Worm (Caenorhabditis elegans): ENCODE measurements around the gene F11G11.5.

F11G11.5 gene

DNA sequence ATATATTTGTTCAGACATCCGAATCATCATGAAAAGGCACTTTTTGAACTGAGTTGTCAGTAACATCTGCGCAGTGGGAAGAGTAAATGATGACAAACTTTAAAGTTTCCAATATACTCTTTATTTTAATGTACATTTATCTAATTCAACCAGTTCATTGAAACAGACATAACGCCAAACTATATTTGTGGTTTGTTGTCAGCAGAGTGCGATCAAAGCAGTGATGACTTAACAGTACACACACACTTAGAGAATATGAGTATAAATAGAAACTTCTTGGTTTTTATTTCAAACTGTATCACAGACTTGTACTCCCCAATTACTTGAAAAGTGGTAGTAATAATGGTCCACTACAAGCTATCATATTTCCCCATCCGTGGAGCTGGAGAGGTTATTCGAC, 25.7 kb downstream of the F11G11.5 start, which contains the start of gene gst-8:
TSS of gene gst-8 (plus strand) at position 301 of the 400 bp plus-strand sequence.
- TF ChIP-seq ceh-83 (GFP tag; optimal IDR thresholded peaks at IDR 0.05): no peak
- TF ChIP-seq nhr-237 (tag; optimal IDR thresholded peaks at IDR 0.05): no peak
- no peak for TF ChIP-seq flh-1 (GFP tag; optimal IDR thresholded peaks at IDR 0.05)
- TF ChIP-seq mep-1 (tag; optimal IDR thresholded peaks at IDR 0.05): no peak
- TF ChIP-seq nhr-76 (tag; optimal IDR thresholded peaks at IDR 0.05): no peak
- TF ChIP-seq unc-120 (tag; optimal IDR thresholded peaks at IDR 0.05; ENCODE audit: poor library complexity, severe bottlenecking): no peak
- TF ChIP-seq ham-2 (GFP tag; optimal IDR thresholded peaks at IDR 0.05): no peak
- no peak for TF ChIP-seq ceh-43 (GFP tag; optimal IDR thresholded peaks at IDR 0.05)
- no peak for TF ChIP-seq hlh-1 (tag; optimal IDR thresholded peaks at IDR 0.05)

DNA sequence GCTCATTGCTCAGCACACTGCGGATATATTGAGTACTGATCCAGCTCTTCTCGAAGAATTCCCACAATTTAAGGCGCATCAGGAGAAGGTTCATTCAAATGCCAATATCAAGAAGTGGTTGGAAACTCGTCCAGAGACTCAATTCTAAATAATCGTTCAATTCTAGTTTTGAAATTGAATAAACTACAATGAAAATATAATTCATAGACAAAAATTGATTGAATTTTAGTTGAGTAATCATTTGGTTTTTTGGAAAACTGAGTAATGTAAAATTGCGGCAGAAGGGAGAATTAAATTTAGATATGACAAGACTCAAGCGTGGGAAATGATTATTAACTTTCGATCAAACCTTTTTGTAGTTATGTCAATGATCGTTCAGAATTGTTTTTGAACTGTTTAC, 26.7 kb downstream of the F11G11.5 start:
- no peak for TF ChIP-seq lin-13 (tag; optimal IDR thresholded peaks at IDR 0.05)
- TF ChIP-seq nhr-76 (tag; optimal IDR thresholded peaks at IDR 0.05): no peak
- TF ChIP-seq nhr-2 (tag; optimal IDR thresholded peaks at IDR 0.05): no peak
- TF ChIP-seq nhr-28 (tag; optimal IDR thresholded peaks at IDR 0.05): no peak
- no peak for TF ChIP-seq ceh-83 (GFP tag; optimal IDR thresholded peaks at IDR 0.05)
- TF ChIP-seq sptf-1 (tag; optimal IDR thresholded peaks at IDR 0.05): no peak
- no peak for TF ChIP-seq mep-1 (tag; optimal IDR thresholded peaks at IDR 0.05)
- TF ChIP-seq lin-32 (GFP tag; optimal IDR thresholded peaks at IDR 0.05): no peak
- TF ChIP-seq ceh-39 (tag; optimal IDR thresholded peaks at IDR 0.05): no peak
- no peak for TF ChIP-seq sem-2 (GFP tag; optimal IDR thresholded peaks at IDR 0.05)
- TF ChIP-seq elt-1 (tag; optimal IDR thresholded peaks at IDR 0.05; ENCODE audit: borderline replicate concordance, insufficient read depth): no peak

DNA sequence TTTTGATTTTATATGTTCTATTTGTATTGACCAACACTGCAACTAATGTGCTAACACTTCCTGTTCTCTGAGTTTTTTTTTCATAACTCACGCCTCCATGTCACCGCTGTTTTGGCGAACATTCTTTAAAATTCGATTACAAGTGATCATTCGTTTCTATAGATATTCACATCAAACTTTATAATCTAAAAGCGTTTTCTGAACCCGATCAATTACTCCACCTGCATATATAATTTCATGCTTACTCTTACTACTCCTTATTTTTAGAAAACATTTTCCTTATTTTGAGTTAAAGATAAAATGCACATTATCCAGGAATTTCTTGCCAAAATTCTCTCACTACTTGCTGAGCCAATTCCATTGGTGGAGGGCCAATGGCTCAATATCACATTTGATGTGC, 28.3 kb downstream of the F11G11.5 start, which contains the start of gene R05F9.7:
TSS of gene R05F9.7 (plus strand) at position 301 of the 400 bp plus-strand sequence.
- TF ChIP-seq mep-1 (tag; optimal IDR thresholded peaks at IDR 0.05): no peak
- TF ChIP-seq mab-5 (tag; optimal IDR thresholded peaks at IDR 0.05): no peak
- TF ChIP-seq drap-1 (GFP tag; optimal IDR thresholded peaks at IDR 0.05): no peak
- TF ChIP-seq ham-2 (GFP tag; optimal IDR thresholded peaks at IDR 0.05): no peak
- no peak for TF ChIP-seq bed-3 (GFP tag; optimal IDR thresholded peaks at IDR 0.05)
- no peak for TF ChIP-seq mls-2 (tag; optimal IDR thresholded peaks at IDR 0.05)
- no peak for TF ChIP-seq ceh-39 (tag; optimal IDR thresholded peaks at IDR 0.05)
- no peak for TF ChIP-seq tbx-8 (GFP tag; optimal IDR thresholded peaks at IDR 0.05)
- TF ChIP-seq nhr-2 (tag; optimal IDR thresholded peaks at IDR 0.05): no peak
- TF ChIP-seq hlh-1 (tag; optimal IDR thresholded peaks at IDR 0.05): no peak
- TF ChIP-seq M03D4.4 (tag; optimal IDR thresholded peaks at IDR 0.05): no peak
- TF ChIP-seq ztf-11 (tag; optimal IDR thresholded peaks at IDR 0.05): no peak
- no peak for TF ChIP-seq zip-8 (tag; optimal IDR thresholded peaks at IDR 0.05)
- no peak for TF ChIP-seq unc-120 (tag; optimal IDR thresholded peaks at IDR 0.05; ENCODE audit: poor library complexity, severe bottlenecking)

DNA sequence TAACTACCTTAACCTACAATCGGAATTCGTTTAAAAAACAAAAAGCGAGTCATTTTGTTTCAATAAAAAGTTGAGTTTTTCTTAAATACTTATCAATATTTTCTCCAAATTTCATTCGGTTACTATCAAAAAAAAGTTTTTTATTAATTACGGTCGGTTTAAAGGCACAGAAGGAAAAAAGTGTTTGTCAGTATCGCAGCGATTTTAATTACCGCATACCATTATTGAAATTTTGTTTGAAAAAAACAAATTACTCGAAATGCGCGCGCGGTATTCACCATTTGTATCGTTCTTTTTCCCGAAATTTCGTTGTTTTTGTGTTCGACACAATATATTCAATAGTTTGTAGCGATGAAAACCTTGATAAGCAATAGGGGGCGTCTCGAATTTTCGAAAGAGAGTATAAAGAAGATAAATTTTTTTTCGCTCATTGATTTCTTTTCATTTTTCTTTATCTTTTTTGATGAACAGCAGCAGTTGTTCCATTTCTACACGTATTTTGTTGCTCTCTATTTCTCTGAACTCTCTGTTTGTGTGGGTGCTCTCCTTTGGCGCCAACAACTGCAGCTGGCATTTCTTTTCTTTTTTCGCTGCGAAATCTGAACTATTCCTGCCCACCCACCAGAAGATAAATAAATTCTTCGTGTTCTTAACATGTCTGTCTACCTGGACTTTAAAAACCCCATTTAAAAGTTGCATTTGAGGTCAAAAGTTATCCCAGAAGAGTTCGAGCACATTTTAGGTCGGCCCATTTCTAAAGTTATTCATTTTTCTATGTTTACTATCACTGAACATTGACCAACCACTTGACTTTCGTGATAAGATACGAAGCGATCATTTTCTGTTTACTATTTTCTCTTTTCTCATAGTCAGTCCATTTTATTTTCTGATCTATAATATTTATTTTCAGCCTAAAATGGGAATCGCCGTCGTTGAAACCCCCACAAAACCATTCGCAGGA, 31.1 kb downstream of the F11G11.5 start, which contains the start of gene pgm-1:
TSS of gene pgm-1 (plus strand) at position 911 of the 961 bp plus-strand sequence.
- TF ChIP-seq elt-3 (tag; optimal IDR thresholded peaks at IDR 0.05): no peak
- peak; percentile 57 for TF ChIP-seq hlh-1 (tag; optimal IDR thresholded peaks at IDR 0.05)
- TF ChIP-seq unc-120 (tag; optimal IDR thresholded peaks at IDR 0.05; ENCODE audit: poor library complexity, severe bottlenecking): peak; percentile 34
- TF ChIP-seq M03D4.4 (tag; optimal IDR thresholded peaks at IDR 0.05): no peak
- no peak for TF ChIP-seq lin-32 (GFP tag; optimal IDR thresholded peaks at IDR 0.05)
- no peak for TF ChIP-seq ces-1 (GFP tag; optimal IDR thresholded peaks at IDR 0.05)
- TF ChIP-seq mls-2 (tag; optimal IDR thresholded peaks at IDR 0.05): no peak
- no peak for TF ChIP-seq lin-13 (tag; optimal IDR thresholded peaks at IDR 0.05)
- TF ChIP-seq cnd-1 (tag; optimal IDR thresholded peaks at IDR 0.05): no peak
- TF ChIP-seq ceh-43 (GFP tag; optimal IDR thresholded peaks at IDR 0.05): no peak
- no peak for TF ChIP-seq ham-2 (GFP tag; optimal IDR thresholded peaks at IDR 0.05)
